Worm (Caenorhabditis elegans): ENCODE data around the gene F54H5.2.

F54H5.2 gene

DNA sequence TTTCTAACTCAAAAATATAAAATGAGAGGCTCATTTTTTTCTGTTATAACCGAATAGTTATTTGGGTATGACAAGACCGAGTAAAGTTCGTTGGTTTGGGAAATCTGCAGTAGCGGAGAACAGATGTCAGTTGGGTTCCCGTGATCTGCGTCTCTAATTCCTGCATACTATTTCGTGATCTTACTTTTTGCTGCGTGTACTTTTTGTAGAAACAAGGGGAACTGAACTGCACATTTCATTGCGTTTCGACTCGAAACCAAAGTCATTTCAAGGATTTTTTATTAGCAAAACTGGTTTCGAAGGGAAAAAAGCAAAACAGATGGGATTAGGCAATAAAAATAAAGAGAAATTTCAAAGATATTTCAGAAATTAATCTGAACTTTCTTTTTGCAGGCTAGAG, 19.6 kb downstream of the F54H5.2 start:
- TF ChIP-seq elt-2 (tag; optimal IDR thresholded peaks at IDR 0.05) (no peak), elt-3 (tag; optimal IDR thresholded peaks at IDR 0.05) (no peak), ztf-4 (tag; optimal IDR thresholded peaks at IDR 0.05) (no peak), nhr-11 (tag; optimal IDR thresholded peaks at IDR 0.05) (no peak), nhr-23 (tag; optimal IDR thresholded peaks at IDR 0.05) (no peak), mdl-1 (tag; optimal IDR thresholded peaks at IDR 0.05) (no peak), jun-1 (tag; optimal IDR thresholded peaks at IDR 0.05) (no peak), aly-2 (tag; optimal IDR thresholded peaks at IDR 0.05) (no peak), ceh-82 (tag; optimal IDR thresholded peaks at IDR 0.05) (no peak), ceh-16 (tag; optimal IDR thresholded peaks at IDR 0.05) (no peak), mml-1 (tag; optimal IDR thresholded peaks at IDR 0.05) (no peak), skn-1 (tag; optimal IDR thresholded peaks at IDR 0.05) (no peak), daf-12 (tag; optimal IDR thresholded peaks at IDR 0.05) (no peak), egl-5 (tag; optimal IDR thresholded peaks at IDR 0.05) (no peak), lin-15B (tag; optimal IDR thresholded peaks at IDR 0.05) (no peak), ztf-11 (tag; optimal IDR thresholded peaks at IDR 0.05) (no peak), elt-1 (tag; optimal IDR thresholded peaks at IDR 0.05) (no peak), R02D3.7 (tag; optimal IDR thresholded peaks at IDR 0.05) (no peak)

DNA sequence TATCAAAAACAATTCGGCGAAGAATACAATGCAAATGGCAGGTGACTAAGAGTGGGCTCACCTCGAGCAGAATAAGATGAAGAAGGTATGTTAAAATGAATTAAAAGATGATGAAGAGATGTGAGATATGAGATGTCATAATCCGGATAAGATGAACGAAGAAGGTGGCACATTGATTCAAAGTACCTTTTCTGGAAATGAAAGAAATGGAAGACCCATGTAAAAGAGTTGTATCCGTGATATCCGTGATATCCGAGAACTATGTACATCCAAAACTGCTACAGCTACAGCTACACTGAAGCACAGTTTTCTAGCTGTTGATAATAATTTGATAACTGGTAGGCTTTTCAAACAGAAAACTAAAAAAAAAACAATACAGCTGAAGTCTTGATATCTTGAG, 21.7 kb downstream of the F54H5.2 start, which contains the start of gene oig-8:
TSS of gene oig-8 (minus strand) at position 101 of the 400 bp plus-strand sequence.
- TF ChIP-seq unc-39 (tag; optimal IDR thresholded peaks at IDR 0.05) (no peak), egl-27 (tag; optimal IDR thresholded peaks at IDR 0.05) (no peak), egl-5 (tag; optimal IDR thresholded peaks at IDR 0.05) (no peak), lsy-12 (tag; optimal IDR thresholded peaks at IDR 0.05) (no peak), mdl-1 (tag; optimal IDR thresholded peaks at IDR 0.05) (no peak), snpc-4 (tag; optimal IDR thresholded peaks at IDR 0.05) (no peak), lin-39 (tag; optimal IDR thresholded peaks at IDR 0.05) (no peak)

DNA sequence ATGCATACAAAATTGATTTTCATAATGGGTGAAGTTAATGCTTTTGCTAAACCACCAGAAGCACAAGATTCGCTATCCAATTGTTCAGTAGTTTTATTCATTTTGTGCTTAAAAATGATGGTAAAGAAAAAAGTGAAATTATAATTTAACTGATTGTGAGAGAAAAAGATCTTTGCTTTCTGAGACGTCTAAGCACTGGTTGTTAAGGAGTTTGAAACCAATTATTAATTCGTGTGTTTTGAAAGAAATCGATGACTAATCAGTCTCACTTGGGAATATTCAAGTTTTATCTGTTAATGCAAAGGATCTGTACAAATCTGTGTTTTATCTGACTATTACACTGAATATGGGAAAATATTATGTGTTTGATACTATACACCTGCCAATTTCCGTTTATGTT, 24.4 kb downstream of the F54H5.2 start, which contains the start of gene sra-26:
TSS of gene sra-26 (minus strand) at position 101 of the 400 bp plus-strand sequence.
- TF ChIP-seq sea-2 (GFP tag; optimal IDR thresholded peaks at IDR 0.05) (no peak), nhr-237 (tag; optimal IDR thresholded peaks at IDR 0.05) (no peak), skn-1 (tag; optimal IDR thresholded peaks at IDR 0.05) (no peak), nhr-12 (tag; optimal IDR thresholded peaks at IDR 0.05) (no peak), ztf-4 (tag; optimal IDR thresholded peaks at IDR 0.05) (no peak), pqm-1 (tag; optimal IDR thresholded peaks at IDR 0.05) (no peak), nhr-43 (tag; optimal IDR thresholded peaks at IDR 0.05; ENCODE audit: poor library complexity, severe bottlenecking) (no peak), nfya-1 (tag; optimal IDR thresholded peaks at IDR 0.05; ENCODE audit: insufficient read depth) (no peak), mdl-1 (tag; optimal IDR thresholded peaks at IDR 0.05) (no peak), egl-27 (tag; optimal IDR thresholded peaks at IDR 0.05) (no peak)

DNA sequence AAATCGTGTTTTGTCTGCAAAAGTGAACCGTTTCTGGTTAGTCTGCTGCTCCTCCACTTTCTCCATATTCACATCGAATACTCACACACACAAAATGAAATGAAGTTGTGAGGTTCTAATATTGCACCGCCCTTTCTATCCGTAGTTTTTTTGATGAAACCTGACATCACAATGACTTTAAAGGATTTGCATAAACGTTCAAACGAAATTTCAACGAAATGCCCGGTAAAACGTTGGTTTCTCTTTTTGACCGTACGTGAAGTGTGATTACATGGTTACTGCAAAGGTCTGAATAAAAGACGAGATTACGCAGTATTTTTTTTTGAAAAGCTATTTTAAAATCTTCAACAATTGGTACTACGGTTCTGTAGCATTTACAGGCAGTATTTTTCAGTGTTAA, 27.0 kb downstream of the F54H5.2 start, which contains the start of gene T19D12.9:
TSS of gene T19D12.9 (minus strand) at position 101 of the 400 bp plus-strand sequence.
- no peak for TF ChIP-seq daf-12 (tag; optimal IDR thresholded peaks at IDR 0.05)
- no peak for TF ChIP-seq nhr-237 (tag; optimal IDR thresholded peaks at IDR 0.05)
- no peak for TF ChIP-seq nhr-11 (tag; optimal IDR thresholded peaks at IDR 0.05)

DNA sequence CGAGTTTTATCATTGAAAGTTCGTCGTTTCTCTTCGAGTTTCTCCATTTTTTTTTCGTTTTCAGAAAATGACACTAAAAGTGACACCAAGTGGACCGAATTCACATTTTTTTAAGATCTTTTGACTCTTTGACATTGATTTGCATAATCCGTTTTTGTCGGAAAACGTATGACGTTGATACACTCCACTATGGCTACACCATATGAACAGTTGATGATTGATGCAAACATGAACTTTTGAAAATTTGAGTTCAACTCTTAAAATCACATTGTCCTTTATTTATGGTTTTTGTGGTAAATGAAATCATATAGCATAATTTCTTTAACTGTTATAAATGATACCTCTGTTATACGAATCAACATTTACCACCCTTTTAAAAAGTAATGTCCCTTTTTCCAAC, 31.5 kb downstream of the F54H5.2 start, which contains the start of gene T19D12.10:
TSS of gene T19D12.10 (minus strand) at position 101 of the 400 bp plus-strand sequence.
- TF ChIP-seq sea-2 (GFP tag; optimal IDR thresholded peaks at IDR 0.05), result no peak
- no peak for TF ChIP-seq jun-1 (tag; optimal IDR thresholded peaks at IDR 0.05)
- TF ChIP-seq lsy-12 (tag; optimal IDR thresholded peaks at IDR 0.05), result no peak
- no peak for TF ChIP-seq ceh-16 (tag; optimal IDR thresholded peaks at IDR 0.05)
- no peak for TF ChIP-seq pqm-1 (tag; optimal IDR thresholded peaks at IDR 0.05)
- no peak for TF ChIP-seq zag-1 (tag; optimal IDR thresholded peaks at IDR 0.05)
- no peak for TF ChIP-seq ceh-28 (tag; optimal IDR thresholded peaks at IDR 0.05)
- TF ChIP-seq mdl-1 (tag; optimal IDR thresholded peaks at IDR 0.05), result no peak
- no peak for TF ChIP-seq eor-1 (tag; optimal IDR thresholded peaks at IDR 0.05)
- TF ChIP-seq ztf-11 (tag; optimal IDR thresholded peaks at IDR 0.05), result no peak
- TF ChIP-seq nhr-43 (tag; optimal IDR thresholded peaks at IDR 0.05; ENCODE audit: poor library complexity, severe bottlenecking), result no peak
- no peak for TF ChIP-seq R02D3.7 (tag; optimal IDR thresholded peaks at IDR 0.05)
- TF ChIP-seq lin-15B (tag; optimal IDR thresholded peaks at IDR 0.05), result no peak
- no peak for TF ChIP-seq fos-1 (tag; optimal IDR thresholded peaks at IDR 0.05)
- no peak for TF ChIP-seq unc-39 (tag; optimal IDR thresholded peaks at IDR 0.05)

Data from whole organism, L3 larva.